Fruit fly (Drosophila melanogaster) whole organism, adult: Measurements from ENCODE around the gene Gr5a.

Experiments
- CG11617 ChIP-seq: fragments of 200-800 bp; sonication (Bioruptor generic); optimal IDR thresholded peaks from 2 replicates; lab custom pipeline; 2017; ENCODE audit warnings: mild to moderate bottlenecking, missing biosample characterization, missing genetic modification reagents, missing genetic modification characterization
- CG12768 ChIP-seq: fragments of 200-800 bp; sonication (Bioruptor generic); optimal IDR thresholded peaks from 2 replicates; lab custom pipeline; 2017; ENCODE audit warnings: missing biosample characterization, missing genetic modification characterization, mild to moderate bottlenecking, moderate library complexity, missing genetic modification reagents
- CG14711 ChIP-seq: fragments of 200-800 bp; sonication (Bioruptor generic); optimal IDR thresholded peaks from 2 replicates; lab custom pipeline; 2018; ENCODE audit warnings: missing biosample characterization, mild to moderate bottlenecking, missing genetic modification characterization, moderate library complexity
- CG1620 ChIP-seq: fragments of 200-800 bp; sonication (Bioruptor generic); optimal IDR thresholded peaks from 2 replicates; lab custom pipeline; 2016; ENCODE audit warnings: missing biosample characterization, missing genetic modification characterization
- CG33017 ChIP-seq: fragments of 200-800 bp; sonication (Bioruptor generic); optimal IDR thresholded peaks from 2 replicates; lab custom pipeline; 2018; ENCODE audit warnings: missing biosample characterization, mild to moderate bottlenecking, missing genetic modification characterization, moderate library complexity
- CG5204 ChIP-seq: fragments of 200-800 bp; sonication (Bioruptor generic); optimal IDR thresholded peaks from 2 replicates; lab custom pipeline; 2016; ENCODE audit warnings: missing biosample characterization, missing genetic modification characterization
- CG7045 ChIP-seq: fragments of 200-800 bp; sonication (Bioruptor generic); optimal IDR thresholded peaks from 2 replicates; lab custom pipeline; 2017; ENCODE audit warnings: missing biosample characterization, mild to moderate bottlenecking, missing genetic modification characterization
- CG7101 ChIP-seq: fragments of 200-800 bp; sonication (Bioruptor generic); optimal IDR thresholded peaks from 2 replicates; lab custom pipeline; 2018; ENCODE audit warnings: missing biosample characterization, mild to moderate bottlenecking, missing genetic modification characterization, moderate library complexity
- Clk ChIP-seq: fragments of 200-800 bp; sonication (Bioruptor generic); optimal IDR thresholded peaks from 2 replicates; lab custom pipeline; 2017; ENCODE audit warnings: missing biosample characterization, missing genetic modification characterization
- Crg-1 ChIP-seq: fragments of 200-800 bp; sonication (Bioruptor generic); optimal IDR thresholded peaks from 2 replicates; lab custom pipeline; 2016; ENCODE audit warnings: missing biosample characterization, missing genetic modification characterization
- Hr96 ChIP-seq: fragments of 200-800 bp; sonication (Bioruptor generic); optimal IDR thresholded peaks from 2 replicates; lab custom pipeline; 2016; ENCODE audit warnings: missing biosample characterization, missing genetic modification characterization
- Mnt ChIP-seq: fragments of 200-800 bp; sonication (Bioruptor generic); optimal IDR thresholded peaks from 2 replicates; lab custom pipeline; 2016; ENCODE audit warnings: missing biosample characterization, mild to moderate bottlenecking, missing genetic modification characterization
- bab1 ChIP-seq: fragments of 200-800 bp; sonication (Bioruptor generic); optimal IDR thresholded peaks from 3 replicates; lab custom pipeline; 2019; ENCODE audit warnings: missing biosample characterization, mild to moderate bottlenecking, missing genetic modification characterization, moderate library complexity
- cic ChIP-seq: fragments of 200-800 bp; sonication (Bioruptor generic); optimal IDR thresholded peaks from 2 replicates; lab custom pipeline; 2017; ENCODE audit warnings: missing biosample characterization, mild to moderate bottlenecking, missing genetic modification characterization, moderate library complexity
- cnc ChIP-seq, 2 experiments: fragments of >200 bp; optimal IDR thresholded peaks; 2 replicates each; lab custom pipeline; 2017
- kay ChIP-seq: fragments of 200-800 bp; sonication (Bioruptor generic); peaks from one replicate; lab custom pipeline; 2016; ENCODE audit warnings: missing biosample characterization, missing genetic modification characterization, borderline replicate concordance
- ovo ChIP-seq: fragments of 200-800 bp; sonication (Bioruptor generic); optimal IDR thresholded peaks from 2 replicates; lab custom pipeline; 2016; ENCODE audit warnings: missing biosample characterization, missing genetic modification characterization
- pad ChIP-seq: fragments of 200-800 bp; sonication (Bioruptor generic); optimal IDR thresholded peaks from 3 replicates; lab custom pipeline; 2017; ENCODE audit warnings: missing biosample characterization, missing genetic modification characterization, mild to moderate bottlenecking, moderate library complexity, missing genetic modification reagents
- tj ChIP-seq: fragments of 200-800 bp; sonication (Bioruptor generic); optimal IDR thresholded peaks from 3 replicates; lab custom pipeline; 2017; ENCODE audit warnings: missing biosample characterization, mild to moderate bottlenecking, missing genetic modification characterization, moderate library complexity
- toe ChIP-seq: fragments of 200-800 bp; sonication (Bioruptor generic); optimal IDR thresholded peaks from 2 replicates; lab custom pipeline; 2016; ENCODE audit warnings: missing biosample characterization, missing genetic modification characterization

The Gr5a gene

DNA sequence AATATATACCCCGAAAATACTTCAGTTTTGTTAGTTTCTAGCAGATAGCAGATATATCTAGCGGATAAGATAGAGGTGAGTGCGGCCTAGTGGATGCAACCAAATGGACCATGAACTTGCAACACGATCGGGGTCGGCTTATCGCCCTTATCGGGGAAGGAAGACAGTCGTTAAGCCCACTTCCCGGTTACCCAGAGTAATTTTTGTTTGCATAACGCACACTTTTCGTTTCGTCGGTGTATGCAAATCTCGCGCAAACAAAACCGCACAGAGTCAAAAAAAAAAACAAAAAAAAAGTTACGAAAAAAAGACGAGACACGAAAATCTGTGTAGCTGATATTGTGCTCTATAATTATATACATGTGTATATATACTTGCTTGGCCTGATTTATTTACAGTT, 32.5 kb downstream of the Gr5a start:
- TF ChIP-seq CG5204 (GFP tag; lab: Kevin White, UChicago) (no peak), Crg-1 (GFP tag; lab: Kevin White, UChicago) (no peak), pad (GFP tag; lab: Kevin White, UChicago) (no peak), Hr96 (GFP tag; lab: Kevin White, UChicago) (no peak), CG7101 (tag; lab: Kevin White, UChicago) (no peak), cic (GFP tag; lab: Kevin White, UChicago) (no peak), Mnt (GFP tag; lab: Kevin White, UChicago) (no peak), kay (GFP tag; lab: Kevin White, UChicago) (no peak)

DNA sequence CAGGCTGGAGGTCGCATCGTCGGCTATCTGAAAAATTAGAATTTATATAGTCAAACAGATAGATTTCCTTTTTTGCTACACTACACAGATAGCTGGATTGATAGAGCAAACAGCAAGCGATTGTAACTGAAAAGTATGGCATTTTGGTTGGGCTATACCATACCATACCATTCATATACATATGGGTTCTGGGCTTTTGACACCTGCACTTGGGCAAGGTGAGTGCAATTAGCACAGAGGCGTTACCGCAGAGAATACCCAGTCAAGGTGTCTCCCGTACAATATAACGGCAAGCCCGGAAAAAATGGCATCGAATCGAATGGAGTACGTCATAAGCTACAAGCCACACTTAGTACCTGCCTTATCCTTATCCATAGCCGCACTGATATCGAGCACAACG, 34.4 kb downstream of the Gr5a start:
- TF ChIP-seq Clk (GFP tag; lab: Kevin White, UChicago) (no peak), ovo (GFP tag; lab: Kevin White, UChicago) (no peak), Mnt (GFP tag; lab: Kevin White, UChicago) (no peak), cic (GFP tag; lab: Kevin White, UChicago) (no peak)

- no peak for TF ChIP-seq cic (GFP tag; lab: Kevin White, UChicago)
- no peak for TF ChIP-seq tj (GFP tag; lab: Kevin White, UChicago)
- TF ChIP-seq bab1: no peak
- no peak for TF ChIP-seq Mnt (GFP tag; lab: Kevin White, UChicago)
- TF ChIP-seq ovo (GFP tag; lab: Kevin White, UChicago): peak; percentile 23
- TF ChIP-seq Crg-1 (GFP tag; lab: Kevin White, UChicago): no peak
- no peak for TF ChIP-seq pad (GFP tag; lab: Kevin White, UChicago)
- TF ChIP-seq CG11617: peak; percentile 47
- peak; percentile 23 for TF ChIP-seq CG33017 (tag; lab: Kevin White, UChicago)
- no peak for TF ChIP-seq CG14711 (tag; lab: Kevin White, UChicago)
- peak; percentile 12 for TF ChIP-seq CG7101 (tag; lab: Kevin White, UChicago)
- no peak for TF ChIP-seq toe (GFP tag; lab: Kevin White, UChicago)
- TF ChIP-seq cnc (optimal IDR thresholded peaks at IDR 0.05; lab: Kevin White, UChicago): no peak
- no peak for TF ChIP-seq kay (GFP tag; lab: Kevin White, UChicago)
- no peak for TF ChIP-seq CG12768 (GFP tag; lab: Kevin White, UChicago)
- TF ChIP-seq CG5204 (GFP tag; lab: Kevin White, UChicago): no peak
- no peak for TF ChIP-seq CG7045 (GFP tag; lab: Kevin White, UChicago)
- TF ChIP-seq CG1620 (GFP tag; lab: Kevin White, UChicago): no peak
- TF ChIP-seq Hr96 (GFP tag; lab: Kevin White, UChicago): no peak
- no peak for TF ChIP-seq Clk (GFP tag; lab: Kevin White, UChicago)
Observed at dm6 chrX:5715455-5716227, 35.2 kb downstream of the Gr5a start.

DNA sequence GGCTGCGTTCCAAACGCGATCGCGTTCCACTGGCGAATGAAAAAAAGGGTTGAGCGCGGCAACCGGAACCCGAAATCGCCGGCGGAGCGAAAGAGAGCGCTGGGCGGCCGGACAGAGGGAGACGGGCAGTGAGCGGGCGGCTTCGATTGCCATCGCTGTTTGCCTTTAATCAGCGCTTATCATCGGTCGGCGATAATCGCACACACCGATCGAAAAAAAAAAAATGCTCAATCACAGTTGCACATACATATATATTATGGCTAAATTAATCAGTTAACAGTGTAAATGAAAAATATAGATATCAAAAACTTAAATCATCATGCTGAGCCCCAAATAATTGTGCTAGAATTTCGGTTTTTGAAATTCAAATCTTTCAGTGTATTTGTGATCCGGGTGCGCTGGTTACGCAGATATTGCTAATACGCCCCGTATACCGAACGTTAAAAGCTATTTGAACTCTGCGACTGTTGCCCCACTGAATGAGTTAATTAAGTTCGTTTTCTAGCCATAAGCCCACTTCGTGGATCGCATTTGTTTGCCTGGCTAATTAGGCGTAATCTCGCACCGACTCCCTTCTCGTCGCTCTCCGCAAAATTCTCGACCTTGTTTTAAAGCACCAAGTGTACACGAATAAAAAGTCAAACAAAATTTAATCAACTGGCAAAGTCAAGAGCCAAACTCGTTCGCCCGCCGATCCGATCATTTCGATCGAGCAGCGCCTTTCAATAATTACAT, 37.5 kb downstream of the Gr5a start, which contains the start of gene CG33080:
Gene CG33080, minus strand, starts transcription at position 38 of the 735 bp plus-strand sequence.
- no peak for TF ChIP-seq CG11617
- TF ChIP-seq CG14711 (tag; lab: Kevin White, UChicago): peak; percentile 2
- peak; percentile 3 for TF ChIP-seq CG7101 (tag; lab: Kevin White, UChicago)

DNA sequence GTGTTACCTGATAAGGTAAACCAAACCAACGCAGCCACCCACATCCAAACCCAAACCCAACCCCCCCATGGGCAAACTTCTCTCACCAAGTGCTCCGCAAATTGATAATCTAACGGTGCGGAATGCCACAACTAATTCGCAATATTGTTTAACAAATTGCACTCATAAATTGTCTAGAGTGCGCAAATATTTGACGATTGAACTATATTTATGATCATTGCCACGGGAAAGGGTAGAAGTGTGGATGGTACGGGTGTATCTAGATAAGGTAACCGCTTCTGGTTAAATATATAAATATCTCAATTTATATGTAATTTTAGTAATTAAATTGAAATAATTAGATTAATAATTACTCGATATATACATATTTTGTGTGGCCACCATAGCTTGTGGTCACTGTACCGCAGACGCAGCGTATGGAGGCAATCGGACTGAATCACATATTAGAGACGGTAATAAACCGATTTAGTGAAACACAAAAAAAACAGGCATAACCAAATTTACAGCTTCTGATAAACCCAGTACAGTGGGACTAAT, 38.1 kb downstream of the Gr5a start:
- TF ChIP-seq CG14711 (tag; lab: Kevin White, UChicago): peak; percentile 89
- TF ChIP-seq kay (GFP tag; lab: Kevin White, UChicago): peak; percentile 64
- peak; percentile 68 for TF ChIP-seq ovo (GFP tag; lab: Kevin White, UChicago)
- TF ChIP-seq CG12768 (GFP tag; lab: Kevin White, UChicago): peak; percentile 91
- peak; percentile 52 for TF ChIP-seq toe (GFP tag; lab: Kevin White, UChicago)
- TF ChIP-seq bab1: peak; percentile 25
- TF ChIP-seq Crg-1 (GFP tag; lab: Kevin White, UChicago): peak; percentile 41
- TF ChIP-seq CG5204 (GFP tag; lab: Kevin White, UChicago): peak; percentile 59
- peak; percentile 8 for TF ChIP-seq CG1620 (GFP tag; lab: Kevin White, UChicago)
- peak; percentile 87 for TF ChIP-seq CG11617
- peak; percentile 45 for TF ChIP-seq Hr96 (GFP tag; lab: Kevin White, UChicago)
- TF ChIP-seq pad (GFP tag; lab: Kevin White, UChicago): peak; percentile 77
- peak; percentile 10 for TF ChIP-seq cic (GFP tag; lab: Kevin White, UChicago)
- TF ChIP-seq CG7045 (GFP tag; lab: Kevin White, UChicago): peak; percentile 84
- TF ChIP-seq tj (GFP tag; lab: Kevin White, UChicago): peak; percentile 62
- peak; percentile 69 for TF ChIP-seq Mnt (GFP tag; lab: Kevin White, UChicago)
- TF ChIP-seq CG33017 (tag; lab: Kevin White, UChicago): peak; percentile 90
- no peak for TF ChIP-seq cnc (optimal IDR thresholded peaks at IDR 0.05; lab: Kevin White, UChicago)
- TF ChIP-seq Clk (GFP tag; lab: Kevin White, UChicago): peak; percentile 70
- peak; percentile 95 for TF ChIP-seq CG7101 (tag; lab: Kevin White, UChicago)
